Worm (Caenorhabditis elegans): ENCODE data around the gene gst-8.

The gst-8 gene

DNA sequence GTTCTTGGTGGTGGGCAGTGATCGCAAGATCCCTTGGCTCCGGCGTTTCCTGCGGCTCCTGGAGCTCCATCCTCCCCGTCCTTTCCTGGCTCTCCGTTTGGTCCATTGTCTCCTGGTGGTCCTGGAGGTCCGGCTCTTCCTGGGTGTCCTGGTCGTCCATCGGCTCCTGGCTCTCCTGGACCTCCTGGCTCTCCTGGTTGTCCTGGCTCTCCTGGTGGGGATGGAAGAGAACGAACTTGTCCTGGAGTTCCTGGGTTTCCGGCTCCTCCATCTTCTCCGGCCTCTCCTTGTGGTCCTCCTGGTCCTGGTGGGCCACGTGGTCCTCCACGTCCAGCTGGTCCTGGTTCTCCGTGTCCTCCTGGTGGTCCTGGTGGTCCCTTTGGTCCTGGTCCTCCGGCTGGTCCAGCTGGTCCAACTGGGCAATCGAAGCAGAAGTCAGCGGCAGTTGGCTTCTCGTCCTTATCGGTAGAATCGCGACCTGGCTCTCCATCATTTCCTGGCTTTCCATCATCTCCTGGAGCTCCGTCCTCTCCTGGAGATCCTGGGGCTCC is 13.6 kb upstream of the gst-8 start:
- TF ChIP-seq Y55F3AM.14 (GFP tag; optimal IDR thresholded peaks at IDR 0.05): no peak
- TF ChIP-seq dmd-4 (tag; optimal IDR thresholded peaks at IDR 0.05): no peak
- no peak for TF ChIP-seq fos-1 (tag; optimal IDR thresholded peaks at IDR 0.05)
- no peak for TF ChIP-seq aly-2 (tag; optimal IDR thresholded peaks at IDR 0.05)
- no peak for TF ChIP-seq mab-5 (tag; optimal IDR thresholded peaks at IDR 0.05)
- no peak for TF ChIP-seq unc-55 (GFP tag; optimal IDR thresholded peaks at IDR 0.05)
- no peak for TF ChIP-seq crh-2 (tag; optimal IDR thresholded peaks at IDR 0.05)
- TF ChIP-seq nhr-25 (tag; optimal IDR thresholded peaks at IDR 0.05): no peak
- TF ChIP-seq ZK546.5 (tag; optimal IDR thresholded peaks at IDR 0.05): no peak
- no peak for TF ChIP-seq nhr-11 (tag; optimal IDR thresholded peaks at IDR 0.05)
- no peak for TF ChIP-seq elt-3 (tag; optimal IDR thresholded peaks at IDR 0.05)
- no peak for TF ChIP-seq nhr-10 (tag; optimal IDR thresholded peaks at IDR 0.05)

DNA sequence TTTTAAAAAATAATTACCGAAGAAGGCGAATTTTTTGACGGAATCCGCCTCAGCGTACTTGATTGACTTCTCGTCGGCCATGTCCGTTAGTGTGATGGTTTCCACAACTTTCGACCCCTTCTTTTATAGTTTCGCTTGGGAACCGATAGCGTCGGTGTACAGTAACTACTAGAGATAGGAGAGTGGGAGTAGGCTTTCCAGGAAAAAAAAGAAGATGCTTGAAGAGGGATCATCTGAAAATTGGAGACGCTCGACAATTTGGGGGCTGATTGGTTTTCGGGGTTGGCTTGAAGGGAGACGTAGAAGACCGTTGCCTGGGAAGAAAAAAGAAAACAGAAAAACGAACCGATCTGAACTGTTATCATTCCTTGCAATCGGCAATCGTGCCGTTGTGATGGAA is 12.8 kb upstream of the gst-8 start, which contains the start of gene col-20:
col-20 (minus strand) TSS at position 101 of the 400 bp plus-strand sequence.
- TF ChIP-seq sma-3 (GFP tag; optimal IDR thresholded peaks at IDR 0.05) (no peak), lsy-2 (tag; optimal IDR thresholded peaks at IDR 0.05) (no peak), lin-11 (tag; optimal IDR thresholded peaks at IDR 0.05) (no peak)

DNA sequence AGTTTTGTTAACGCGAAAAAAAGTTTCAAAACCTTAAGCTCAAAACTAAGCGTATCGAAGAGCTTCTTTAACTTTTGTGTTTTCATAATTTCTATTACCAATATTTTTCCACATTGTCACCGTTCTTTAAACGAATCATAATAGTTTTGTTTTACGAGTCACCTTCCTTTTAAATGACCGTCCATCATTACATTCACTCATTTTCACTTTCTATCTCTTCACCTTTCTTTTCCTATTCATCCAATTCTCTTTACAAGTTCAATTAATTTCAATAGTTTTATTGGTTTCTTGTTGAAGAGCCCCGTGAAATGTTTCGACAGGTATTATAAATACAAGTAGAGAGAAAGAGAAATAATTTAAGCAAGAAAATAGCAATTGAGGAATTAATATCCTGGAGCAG is 11.7 kb upstream of the gst-8 start:
- no peak for TF ChIP-seq fos-1 (tag; optimal IDR thresholded peaks at IDR 0.05)
- peak; percentile 53 for TF ChIP-seq blmp-1 (tag; optimal IDR thresholded peaks at IDR 0.05; ENCODE audit: insufficient read depth)

DNA sequence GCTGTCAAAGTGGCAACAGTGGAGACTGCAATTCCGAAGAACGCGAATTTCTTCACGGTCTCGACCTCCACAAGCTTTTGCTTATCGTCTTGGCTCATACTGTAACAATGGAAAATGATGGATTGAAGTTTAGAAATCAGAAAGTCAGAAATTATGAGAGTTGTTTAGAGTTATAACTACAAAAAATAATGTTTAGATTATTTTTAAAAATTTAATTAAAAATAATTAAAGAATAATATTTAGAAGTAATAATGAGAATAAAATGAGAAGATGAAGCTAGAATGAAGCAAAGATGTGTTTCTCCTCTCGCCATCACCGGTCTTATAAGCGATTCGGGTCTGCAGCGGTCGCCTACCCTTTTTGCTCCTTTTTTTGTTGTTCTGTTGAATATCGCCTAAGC is 10.5 kb upstream of the gst-8 start, which contains the start of gene col-73:
col-73 (minus strand) TSS at position 101 of the 400 bp plus-strand sequence.
- no peak for TF ChIP-seq mdl-1 (tag; optimal IDR thresholded peaks at IDR 0.05)
- TF ChIP-seq R02D3.7 (tag; optimal IDR thresholded peaks at IDR 0.05): no peak

DNA sequence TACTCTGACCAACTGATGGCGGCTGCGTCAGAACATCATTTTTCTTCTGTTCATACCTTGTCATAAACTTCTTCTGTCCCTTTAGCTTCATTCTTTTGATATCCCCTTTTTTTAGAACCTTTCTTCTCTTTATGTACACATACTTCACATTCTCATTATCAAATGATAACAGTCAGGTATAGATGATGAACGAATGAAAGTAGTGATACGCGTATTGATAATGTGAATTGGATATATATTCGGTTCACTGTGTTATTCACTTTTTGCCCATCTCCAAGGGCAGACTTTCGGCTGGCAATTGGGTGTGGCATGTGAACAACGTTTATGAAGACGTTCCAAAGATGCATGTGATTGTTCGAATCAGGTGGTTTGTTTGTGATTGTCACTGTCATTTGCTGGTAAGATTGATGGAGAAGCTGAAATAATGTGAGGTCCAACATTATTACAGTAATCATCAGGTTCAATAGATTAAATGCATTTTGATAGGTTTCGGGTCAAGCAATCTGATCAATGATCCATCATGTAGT is 9.1 kb upstream of the gst-8 start, which contains the start of gene F11G11.15:
F11G11.15 (plus strand) TSS at position 511 of the 527 bp plus-strand sequence.
- no peak for TF ChIP-seq lin-13 (GFP tag; optimal IDR thresholded peaks at IDR 0.05)
- no peak for TF ChIP-seq fos-1 (tag; optimal IDR thresholded peaks at IDR 0.05)
- TF ChIP-seq nhr-21 (tag; optimal IDR thresholded peaks at IDR 0.05): peak; percentile 32
- no peak for TF ChIP-seq F13H6.1 (tag; optimal IDR thresholded peaks at IDR 0.05)
- TF ChIP-seq zag-1 (tag; optimal IDR thresholded peaks at IDR 0.05): no peak
- no peak for TF ChIP-seq nhr-10 (tag; optimal IDR thresholded peaks at IDR 0.05)
- TF ChIP-seq ztf-11 (tag; optimal IDR thresholded peaks at IDR 0.05): no peak
- TF ChIP-seq blmp-1 (tag; optimal IDR thresholded peaks at IDR 0.05; ENCODE audit: insufficient read depth): peak; percentile 63
- TF ChIP-seq egl-27 (tag; optimal IDR thresholded peaks at IDR 0.05): no peak
- peak; percentile 40 for TF ChIP-seq nhr-25 (tag; optimal IDR thresholded peaks at IDR 0.05)
- TF ChIP-seq ZK546.5 (tag; optimal IDR thresholded peaks at IDR 0.05): no peak
- no peak for TF ChIP-seq elt-1 (tag; optimal IDR thresholded peaks at IDR 0.05)
- TF ChIP-seq C34F6.9 (tag; optimal IDR thresholded peaks at IDR 0.05): no peak
- TF ChIP-seq aly-2 (tag; optimal IDR thresholded peaks at IDR 0.05): no peak
- no peak for TF ChIP-seq sem-4 (tag; optimal IDR thresholded peaks at IDR 0.05)
- TF ChIP-seq snpc-4 (tag; optimal IDR thresholded peaks at IDR 0.05): no peak
- TF ChIP-seq elt-3 (tag; optimal IDR thresholded peaks at IDR 0.05): no peak
- TF ChIP-seq mbf-1 (tag; optimal IDR thresholded peaks at IDR 0.05): no peak

DNA sequence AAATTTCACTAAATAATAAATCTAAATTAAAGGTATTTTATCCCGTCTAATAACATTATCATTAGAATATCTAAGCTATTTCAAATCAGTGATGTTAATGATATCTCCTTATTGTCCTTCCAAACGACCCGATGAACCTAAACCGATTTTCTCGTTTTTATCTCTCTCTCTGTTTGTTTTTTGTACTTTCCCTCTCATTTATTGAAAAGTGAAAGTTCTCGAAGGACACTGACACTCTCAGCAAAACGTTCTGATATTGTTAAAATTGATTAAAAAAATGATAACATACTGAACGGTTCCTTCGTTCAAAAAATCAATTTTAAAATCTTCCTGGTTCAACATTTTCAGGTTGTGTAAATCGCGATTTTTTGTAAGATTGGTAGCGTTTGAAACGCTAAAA is 7.4 kb upstream of the gst-8 start, which contains the start of gene F11G11.13:
F11G11.13 (minus strand) TSS at position 89 of the 400 bp plus-strand sequence.
- peak; percentile 33 for TF ChIP-seq sem-4 (tag; optimal IDR thresholded peaks at IDR 0.05)
- TF ChIP-seq Y55F3AM.14 (GFP tag; optimal IDR thresholded peaks at IDR 0.05): no peak
- no peak for TF ChIP-seq mab-5 (tag; optimal IDR thresholded peaks at IDR 0.05)
- no peak for TF ChIP-seq nhr-23 (tag; optimal IDR thresholded peaks at IDR 0.05)
- peak; percentile 97 for TF ChIP-seq blmp-1 (tag; optimal IDR thresholded peaks at IDR 0.05; ENCODE audit: insufficient read depth)
- peak; percentile 21 for TF ChIP-seq nhr-21 (tag; optimal IDR thresholded peaks at IDR 0.05)
- TF ChIP-seq crh-2 (tag; optimal IDR thresholded peaks at IDR 0.05): no peak
- TF ChIP-seq alr-1 (tag; optimal IDR thresholded peaks at IDR 0.05): no peak
- TF ChIP-seq ama-1 (optimal IDR thresholded peaks at IDR 0.05): no peak
- TF ChIP-seq nhr-129 (tag; optimal IDR thresholded peaks at IDR 0.05): no peak
- TF ChIP-seq gmeb-1 (tag; optimal IDR thresholded peaks at IDR 0.05): no peak
- no peak for TF ChIP-seq C34F6.9 (tag; optimal IDR thresholded peaks at IDR 0.05)
- no peak for TF ChIP-seq unc-55 (GFP tag; optimal IDR thresholded peaks at IDR 0.05)
- peak; percentile 15 for TF ChIP-seq nhr-25 (tag; optimal IDR thresholded peaks at IDR 0.05)
- TF ChIP-seq peb-1 (tag; optimal IDR thresholded peaks at IDR 0.05): no peak
- TF ChIP-seq unc-62 (GFP tag; optimal IDR thresholded peaks at IDR 0.05): no peak
- TF ChIP-seq sma-9 (GFP tag; optimal IDR thresholded peaks at IDR 0.05): peak; percentile 15
- TF ChIP-seq sma-9 (tag; optimal IDR thresholded peaks at IDR 0.05): no peak
- TF ChIP-seq mdl-1 (tag; optimal IDR thresholded peaks at IDR 0.05): no peak
